Worm (Caenorhabditis elegans) whole organism, L3 larva: ENCODE measurements around the gene T23F2.4.

Experiments used
- R02D3.7 ChIP-seq: fragments of 150-350 bp; optimal IDR thresholded peaks from 2 replicates; lab custom pipeline; 2014; ENCODE audit warnings: missing biosample characterization, missing genetic modification characterization
- ZK546.5 ChIP-seq: sonication (generic microtip); optimal IDR thresholded peaks from 2 replicates; lab custom pipeline; 2017; ENCODE audit warnings: missing biosample characterization, missing genetic modification characterization
- ama-1 ChIP-seq: fragments of 150-350 bp; optimal IDR thresholded peaks from 2 replicates; lab custom pipeline; 2018
- ceh-16 ChIP-seq: sonication (generic microtip); optimal IDR thresholded peaks from 2 replicates; lab custom pipeline; 2017; ENCODE audit warnings: missing biosample characterization, missing genetic modification characterization
- ceh-28 ChIP-seq: fragments of 150-350 bp; optimal IDR thresholded peaks from 2 replicates; lab custom pipeline; 2014; ENCODE audit warnings: missing biosample characterization, missing genetic modification reagents, missing genetic modification characterization
- ceh-9 ChIP-seq: sonication (generic microtip); optimal IDR thresholded peaks from 2 replicates; lab custom pipeline; 2018; ENCODE audit warnings: missing biosample characterization, missing genetic modification characterization
- daf-12 ChIP-seq: fragments of 150-350 bp; optimal IDR thresholded peaks from 2 replicates; lab custom pipeline; 2014; ENCODE audit warnings: missing biosample characterization, missing genetic modification reagents, missing genetic modification characterization
- elt-1 ChIP-seq: fragments of 150-350 bp; optimal IDR thresholded peaks from 2 replicates; lab custom pipeline; 2014; ENCODE audit warnings: missing biosample characterization, missing genetic modification characterization
- elt-2 ChIP-seq: sonication (generic microtip); optimal IDR thresholded peaks from 2 replicates; lab custom pipeline; 2016; ENCODE audit warnings: missing genetic modification reagents, mild to moderate bottlenecking, missing genetic modification characterization, missing compliant biosample characterization
- elt-3 ChIP-seq, 3 experiments: fragments of 150-350 bp in 1 of 3; sonication (generic microtip) in 2 of 3; optimal IDR thresholded peaks; 2 replicates in 2 of 3; 4 replicates in 1 of 3; lab custom pipeline; 2014 to 2017; ENCODE audit warnings: missing biosample characterization in 3 of 3, missing genetic modification characterization in 3 of 3
- eor-1 ChIP-seq, 2 experiments: fragments of 150-350 bp; optimal IDR thresholded peaks; 2 replicates each; lab custom pipeline; 2014 to 2018; ENCODE audit warnings: missing biosample characterization in 2 of 2, missing genetic modification characterization in 2 of 2
- fkh-10 ChIP-seq: sonication (generic microtip); optimal IDR thresholded peaks from 2 replicates; lab custom pipeline; 2017; ENCODE audit warnings: missing biosample characterization, missing genetic modification reagents, missing genetic modification characterization
- fkh-2 ChIP-seq: fragments of 150-350 bp; optimal IDR thresholded peaks from 2 replicates; lab custom pipeline; 2014; ENCODE audit warnings: missing biosample characterization, missing genetic modification reagents, missing genetic modification characterization
- jun-1 ChIP-seq: fragments of 150-350 bp; optimal IDR thresholded peaks from 2 replicates; lab custom pipeline; 2014; ENCODE audit warnings: missing biosample characterization, missing genetic modification reagents, missing genetic modification characterization
- lin-15B ChIP-seq: fragments of 150-350 bp; optimal IDR thresholded peaks from 2 replicates; lab custom pipeline; 2014; ENCODE audit warnings: missing biosample characterization, missing genetic modification characterization
- lsy-12 ChIP-seq: sonication (generic microtip); optimal IDR thresholded peaks from 2 replicates; lab custom pipeline; 2016; ENCODE audit warnings: mild to moderate bottlenecking, missing genetic modification characterization, missing compliant biosample characterization
- mdl-1 ChIP-seq: fragments of 150-350 bp; optimal IDR thresholded peaks from 2 replicates; lab custom pipeline; 2014; ENCODE audit warnings: missing biosample characterization, missing genetic modification characterization
- mml-1 ChIP-seq: fragments of 150-350 bp; sonication (generic microtip); optimal IDR thresholded peaks from 3 replicates; lab custom pipeline; 2014; ENCODE audit warnings: missing biosample characterization, missing genetic modification characterization
- nfya-1 ChIP-seq: sonication (generic microtip); optimal IDR thresholded peaks from 2 replicates; lab custom pipeline; 2017; ENCODE audit warnings: missing genetic modification characterization, mild to moderate bottlenecking, missing compliant biosample characterization, antibody characterized with exemption, moderate library complexity; ENCODE audit not compliant: insufficient read depth
- nhr-23 ChIP-seq: fragments of 150-350 bp; optimal IDR thresholded peaks from 2 replicates; lab custom pipeline; 2014; ENCODE audit warnings: missing biosample characterization, missing genetic modification reagents, missing genetic modification characterization
- nhr-25 ChIP-seq: sonication (generic microtip); optimal IDR thresholded peaks from 2 replicates; lab custom pipeline; 2017; ENCODE audit warnings: missing biosample characterization, missing genetic modification characterization
- nhr-43 ChIP-seq: sonication (generic microtip); optimal IDR thresholded peaks from 2 replicates; lab custom pipeline; 2016; ENCODE audit warnings: mild to moderate bottlenecking, missing genetic modification characterization, missing compliant biosample characterization; ENCODE audit not compliant: poor library complexity, severe bottlenecking
- nhr-67 ChIP-seq: fragments of 150-350 bp; optimal IDR thresholded peaks from 2 replicates; lab custom pipeline; 2014; ENCODE audit warnings: missing biosample characterization, missing genetic modification characterization
- nhr-76 ChIP-seq: fragments of 150-350 bp; sonication (generic microtip); optimal IDR thresholded peaks from 5 replicates; lab custom pipeline; 2014; ENCODE audit warnings: missing biosample characterization, missing genetic modification characterization
- nhr-77 ChIP-seq: fragments of 150-350 bp; optimal IDR thresholded peaks from 2 replicates; lab custom pipeline; 2014; ENCODE audit warnings: missing biosample characterization, missing genetic modification characterization
- pha-4 ChIP-seq: fragments of 150-350 bp; optimal IDR thresholded peaks from 2 replicates; lab custom pipeline; 2014; ENCODE audit warnings: missing biosample characterization, missing genetic modification reagents, missing genetic modification characterization
- pqm-1 ChIP-seq: fragments of 150-350 bp; optimal IDR thresholded peaks from 2 replicates; lab custom pipeline; 2017; ENCODE audit warnings: missing biosample characterization, missing genetic modification characterization, inconsistent platforms
- sea-2 ChIP-seq: fragments of 150-350 bp; sonication (generic microtip); optimal IDR thresholded peaks from 4 replicates; lab custom pipeline; 2014; ENCODE audit warnings: missing biosample characterization, missing genetic modification reagents, missing genetic modification characterization
- skn-1 ChIP-seq: fragments of 150-350 bp; optimal IDR thresholded peaks from 2 replicates; lab custom pipeline; 2014; ENCODE audit warnings: missing biosample characterization, missing genetic modification characterization
- tbx-2 ChIP-seq: sonication (generic microtip); optimal IDR thresholded peaks from 2 replicates; lab custom pipeline; 2016; ENCODE audit warnings: mild to moderate bottlenecking, missing genetic modification characterization, missing compliant biosample characterization
- unc-39 ChIP-seq: sonication (generic microtip); optimal IDR thresholded peaks from 4 replicates; lab custom pipeline; 2017; ENCODE audit warnings: missing biosample characterization, missing genetic modification characterization
- unc-62 ChIP-seq: fragments of 150-350 bp; sonication (generic microtip); optimal IDR thresholded peaks from 4 replicates; lab custom pipeline; 2014; ENCODE audit warnings: missing biosample characterization, missing genetic modification reagents, missing genetic modification characterization
- zag-1 ChIP-seq: fragments of 150-350 bp; optimal IDR thresholded peaks from 2 replicates; lab custom pipeline; 2014; ENCODE audit warnings: missing biosample characterization, missing genetic modification characterization
- ztf-11 ChIP-seq: fragments of 150-350 bp; optimal IDR thresholded peaks from 2 replicates; lab custom pipeline; 2014; ENCODE audit warnings: missing biosample characterization, missing genetic modification characterization
- ztf-4 ChIP-seq: fragments of 150-350 bp; optimal IDR thresholded peaks from 2 replicates; lab custom pipeline; 2014; ENCODE audit warnings: missing biosample characterization, missing genetic modification characterization

T23F2.4 gene

ce11 chrX:5475164-5475576 lies 39.7 kb downstream of the T23F2.4 start (continued):
- TF ChIP-seq lin-15B (tag; lab: Kevin White, UChicago), result peak; percentile 16
- TF ChIP-seq ama-1 (lab: Kevin White, UChicago), result no peak
- no peak for TF ChIP-seq unc-39
- TF ChIP-seq daf-12 (tag; lab: Kevin White, UChicago), result no peak
- no peak for TF ChIP-seq nhr-67 (tag; lab: Kevin White, UChicago)
- TF ChIP-seq ZK546.5, result no peak
- TF ChIP-seq nhr-76 (tag; lab: Kevin White, UChicago), result no peak
- TF ChIP-seq fkh-2 (tag; lab: Kevin White, UChicago), result no peak
- TF ChIP-seq mdl-1 (tag; lab: Kevin White, UChicago), result no peak
- no peak for TF ChIP-seq ztf-4 (tag; lab: Kevin White, UChicago)
- no peak for TF ChIP-seq sea-2 (GFP tag; lab: Kevin White, UChicago)
- TF ChIP-seq R02D3.7 (tag; lab: Kevin White, UChicago), result no peak
- peak; percentile 65 for TF ChIP-seq ceh-28
- TF ChIP-seq unc-62 (GFP tag; lab: Kevin White, UChicago), result no peak
- TF ChIP-seq jun-1, result peak; percentile 79
- TF ChIP-seq elt-3 (tag; optimal IDR thresholded peaks at IDR 0.05; lab: Kevin White, UChicago), result peak in 1 of 3 experiments; percentile 63
- TF ChIP-seq eor-1 (tag; optimal IDR thresholded peaks at IDR 0.05; lab: Kevin White, UChicago), result no peak
- peak; percentile 60 for TF ChIP-seq nhr-43 (tag; lab: Kevin White, UChicago)
- TF ChIP-seq ztf-11, result no peak
- TF ChIP-seq nhr-77 (tag; lab: Kevin White, UChicago), result no peak
- TF ChIP-seq ceh-9 (tag; lab: Kevin White, UChicago), result no peak

ce11 chrX:5470111-5470745 lies 44.7 kb downstream of the T23F2.4 start:
- TF ChIP-seq nhr-25 (tag; lab: Kevin White, UChicago), result peak; percentile 46
- TF ChIP-seq zag-1 (tag; lab: Kevin White, UChicago), result no peak
- no peak for TF ChIP-seq ceh-16
- TF ChIP-seq mdl-1 (tag; lab: Kevin White, UChicago), result no peak
- TF ChIP-seq ama-1 (lab: Kevin White, UChicago), result no peak
- TF ChIP-seq ceh-9 (tag; lab: Kevin White, UChicago), result no peak
- peak; percentile 64 for TF ChIP-seq elt-1 (tag; lab: Kevin White, UChicago)
- TF ChIP-seq skn-1, result no peak
- TF ChIP-seq nhr-76 (tag; lab: Kevin White, UChicago), result no peak
- TF ChIP-seq tbx-2 (tag; lab: Kevin White, UChicago), result no peak
- no peak for TF ChIP-seq unc-62 (GFP tag; lab: Kevin White, UChicago)
- TF ChIP-seq fkh-10 (GFP tag; lab: Kevin White, UChicago), result no peak
- TF ChIP-seq lsy-12, result no peak
- TF ChIP-seq elt-2 (tag; lab: Kevin White, UChicago), result no peak
- TF ChIP-seq elt-3 (tag; optimal IDR thresholded peaks at IDR 0.05; lab: Kevin White, UChicago), result no peak
- TF ChIP-seq nhr-23 (tag; lab: Kevin White, UChicago), result no peak

ce11 chrX:5467820-5468270 lies 47.0 kb downstream of the T23F2.4 start, which contains the start of gene dpyd-1:
dpyd-1 (plus strand) TSS chrX:5467870.
- TF ChIP-seq pha-4 (tag; lab: Kevin White, UChicago) (peak; percentile 46), mdl-1 (tag; lab: Kevin White, UChicago) (peak; percentile 57), elt-2 (tag; lab: Kevin White, UChicago) (peak; percentile 85), mml-1 (tag; lab: Kevin White, UChicago) (peak; percentile 44), fkh-2 (tag; lab: Kevin White, UChicago) (no peak), nhr-25 (tag; lab: Kevin White, UChicago) (peak; percentile 36), ceh-9 (tag; lab: Kevin White, UChicago) (no peak), nfya-1 (no peak), pqm-1 (tag; lab: Kevin White, UChicago) (peak; percentile 78), ztf-4 (tag; lab: Kevin White, UChicago) (no peak)

ce11 chrX:5467308-5467707 lies 47.6 kb downstream of the T23F2.4 start:
- TF ChIP-seq ZK546.5 (no peak), nfya-1 (peak; percentile 38), pqm-1 (tag; lab: Kevin White, UChicago) (peak; percentile 71), elt-3 (tag; optimal IDR thresholded peaks at IDR 0.05; lab: Kevin White, UChicago) (peak; percentile 26 to 92 (median 91)), ceh-16 (no peak), jun-1 (peak; percentile 57), R02D3.7 (tag; lab: Kevin White, UChicago) (peak; percentile 9), nhr-43 (tag; lab: Kevin White, UChicago) (peak; percentile 64), elt-2 (tag; lab: Kevin White, UChicago) (peak; percentile 96)
